Fruit fly (Drosophila melanogaster): Measurements from ENCODE around the gene CG33296.

Gene CG33296

dm6 chr2L:7703534-7703933 lies 12.9 kb downstream of the CG33296 start (continued):
- TF ChIP-seq Atf3 (GFP tag; optimal IDR thresholded peaks at IDR 0.05) (no peak), nerfin-1 (tag; optimal IDR thresholded peaks at IDR 0.05) (no peak), CG3281 (GFP tag; optimal IDR thresholded peaks at IDR 0.05) (peak; percentile 20), Dll (GFP tag; IDR thresholded peaks at IDR 0.05; ENCODE audit: partially characterized antibody) (no peak), grau (tag; optimal IDR thresholded peaks at IDR 0.05) (peak; percentile 57), sr (GFP tag; IDR thresholded peaks at IDR 0.05) (peak; percentile 60; the same call in 2 of the 3 replicates), PHDP (tag; optimal IDR thresholded peaks at IDR 0.05) (no peak), knrl (GFP tag; IDR thresholded peaks at IDR 0.05; ENCODE audit: partially characterized antibody) (no peak), CG16813 (GFP tag; IDR thresholded peaks at IDR 0.05; ENCODE audit: partially characterized antibody) (no peak), eve (GFP tag; optimal IDR thresholded peaks at IDR 0.05) (peak in 1 of 2 experiments; percentile 44), HHEX (GFP tag; optimal IDR thresholded peaks at IDR 0.05) (peak; percentile 3), slbo (GFP tag; IDR thresholded peaks at IDR 0.05) (peak; percentile 35), CG8478 (optimal IDR thresholded peaks at IDR 0.05) (no peak), CG32767 (GFP tag; IDR thresholded peaks at IDR 0.05) (peak; percentile 45; the same call in 1 of the 2 replicates), sd (tag; optimal IDR thresholded peaks at IDR 0.05) (peak; percentile 19), trh (GFP tag; optimal IDR thresholded peaks at IDR 0.05) (no peak), crp (GFP tag; optimal IDR thresholded peaks at IDR 0.05) (no peak), emc (GFP tag; optimal IDR thresholded peaks at IDR 0.05) (no peak), CG15269 (tag; optimal IDR thresholded peaks at IDR 0.05) (peak; percentile 53), prd (optimal IDR thresholded peaks at IDR 0.05) (no peak), prd (GFP tag; IDR thresholded peaks at IDR 0.05) (peak; percentile 19; the same call in 1 of the 3 replicates), Hmr (GFP tag; optimal IDR thresholded peaks at IDR 0.05) (peak; percentile 35), CG6683 (GFP tag; optimal IDR thresholded peaks at IDR 0.05) (no peak), CG15514 (GFP tag; optimal IDR thresholded peaks at IDR 0.05) (peak; percentile 7), pho (GFP tag; optimal IDR thresholded peaks at IDR 0.05) (peak; percentile 24), dpn (GFP tag; optimal IDR thresholded peaks at IDR 0.05) (peak in 1 of 2 experiments; percentile 42), bcd (GFP tag; optimal IDR thresholded peaks at IDR 0.05) (peak; percentile 19), H2.0 (GFP tag; IDR thresholded peaks at IDR 0.05) (peak; percentile 22; the same call in 1 of the 2 replicates), fd3F (GFP tag; optimal IDR thresholded peaks at IDR 0.05) (peak; percentile 11), CG9817 (tag; optimal IDR thresholded peaks at IDR 0.05) (peak; percentile 45), CG8359 (GFP tag; optimal IDR thresholded peaks at IDR 0.05; ENCODE audit: borderline replicate concordance) (no peak), CG18619 (GFP tag; optimal IDR thresholded peaks at IDR 0.05) (peak; percentile 6), CG1233 (GFP tag; optimal IDR thresholded peaks at IDR 0.05) (no peak), Xbp1 (GFP tag; optimal IDR thresholded peaks at IDR 0.05) (peak; percentile 8), Rfx (GFP tag; IDR thresholded peaks at IDR 0.05) (peak; percentile 50), CG10979 (tag; optimal IDR thresholded peaks at IDR 0.05) (no peak), Sox102F (GFP tag; optimal IDR thresholded peaks at IDR 0.05) (peak; percentile 25), Drgx (GFP tag; IDR thresholded peaks at IDR 0.05) (peak; percentile 38; the same call in 1 of the 2 replicates), kay (GFP tag; optimal IDR thresholded peaks at IDR 0.05) (no peak)

- TF ChIP-seq Jarid2 (GFP tag; optimal IDR thresholded peaks at IDR 0.05) (peak; percentile 55), al (GFP tag; IDR thresholded peaks at IDR 0.05) (peak; percentile 35), lbe (GFP tag; optimal IDR thresholded peaks at IDR 0.05) (peak; percentile 13), CG1832 (GFP tag; optimal IDR thresholded peaks at IDR 0.05) (peak; percentile 37), CTCF (GFP tag; optimal IDR thresholded peaks at IDR 0.05) (peak; percentile 61), gfzf (GFP tag; optimal IDR thresholded peaks at IDR 0.05) (peak; percentile 29), CG9817 (tag; optimal IDR thresholded peaks at IDR 0.05) (peak; percentile 14), hth (optimal IDR thresholded peaks at IDR 0.05) (no peak), CG18619 (GFP tag; optimal IDR thresholded peaks at IDR 0.05) (peak; percentile 7), Hsf (GFP tag; optimal IDR thresholded peaks at IDR 0.05) (peak; percentile 52), dysf (GFP tag; IDR thresholded peaks at IDR 0.05) (peak; percentile 33; the same call in 1 of the 3 replicates), vvl (GFP tag; IDR thresholded peaks at IDR 0.05) (0 out of 2 replicates have a peak, but pooled peaks have one; percentile 30), nerfin-1 (tag; optimal IDR thresholded peaks at IDR 0.05) (no peak), CG17361 (GFP tag; IDR thresholded peaks at IDR 0.05) (no peak), CG9727 (GFP tag; optimal IDR thresholded peaks at IDR 0.05) (peak; percentile 19)
Observed at dm6 chr2L:7702383-7703188, 13.9 kb downstream of the CG33296 start, which contains the start of gene Tep3. Tep3 (plus strand) TSS chr2L:7702805.
